Worm (Caenorhabditis elegans): ENCODE results near the gene R02D1.2.
A peak's percentile ranks its signal among the peaks of the same experiment; 100 is the strongest.

R02D1.2 gene

DNA sequence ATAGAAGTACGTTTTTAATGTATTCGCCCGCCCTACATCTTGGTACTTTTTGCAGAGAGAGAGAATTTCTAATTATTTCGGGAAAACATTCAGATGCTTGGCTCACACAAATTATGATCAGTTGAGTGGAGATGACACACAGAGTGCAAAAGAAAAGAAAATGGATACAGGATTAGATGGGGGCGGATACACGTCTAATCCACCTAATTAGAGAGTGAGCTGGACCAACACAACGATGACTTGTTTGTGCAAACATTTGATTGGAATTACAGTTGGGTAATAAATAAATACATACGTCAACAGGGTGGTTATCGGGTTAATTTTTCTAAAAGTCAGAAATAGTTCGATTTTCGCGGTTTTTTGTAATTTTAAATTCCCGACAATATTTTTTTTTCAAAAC is 36.5 kb upstream of the R02D1.2 start:
- TF ChIP-seq sma-9 (GFP tag; optimal IDR thresholded peaks at IDR 0.05) (no peak), sma-9 (tag; optimal IDR thresholded peaks at IDR 0.05) (no peak), unc-55 (GFP tag; optimal IDR thresholded peaks at IDR 0.05) (no peak), lsy-2 (tag; optimal IDR thresholded peaks at IDR 0.05) (no peak), nhr-21 (tag; optimal IDR thresholded peaks at IDR 0.05) (no peak), nhr-25 (tag; optimal IDR thresholded peaks at IDR 0.05) (no peak)

DNA sequence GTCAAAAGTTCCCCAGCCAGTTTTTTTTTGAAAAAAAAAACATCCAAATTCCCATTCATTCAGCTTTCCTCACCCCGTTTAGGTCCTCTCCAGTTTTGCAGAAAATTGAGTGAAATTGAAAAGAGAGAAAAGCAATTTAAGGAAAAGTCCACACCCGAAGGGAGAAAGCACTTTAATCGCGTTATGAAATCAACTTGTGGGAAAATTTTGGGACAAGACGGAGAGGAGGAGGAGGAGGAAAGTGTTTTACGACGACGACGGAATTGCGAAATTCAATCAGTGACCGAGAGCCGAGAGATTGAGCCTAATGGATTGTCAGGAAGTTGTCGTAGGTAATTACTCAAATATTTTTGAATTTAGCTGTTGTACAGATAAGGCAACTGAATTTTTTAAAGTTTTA is 34.8 kb upstream of the R02D1.2 start:
- TF ChIP-seq C34F6.9 (tag; optimal IDR thresholded peaks at IDR 0.05) (peak; percentile 13), peb-1 (tag; optimal IDR thresholded peaks at IDR 0.05) (no peak), blmp-1 (tag; optimal IDR thresholded peaks at IDR 0.05; ENCODE audit: insufficient read depth) (no peak), sma-9 (GFP tag; optimal IDR thresholded peaks at IDR 0.05) (peak; percentile 43), sma-9 (tag; optimal IDR thresholded peaks at IDR 0.05) (no peak), ama-1 (optimal IDR thresholded peaks at IDR 0.05) (no peak), nhr-23 (tag; optimal IDR thresholded peaks at IDR 0.05) (no peak), sma-3 (GFP tag; optimal IDR thresholded peaks at IDR 0.05) (no peak), nhr-21 (tag; optimal IDR thresholded peaks at IDR 0.05) (no peak), lsy-2 (tag; optimal IDR thresholded peaks at IDR 0.05) (peak in 1 of 2 experiments; percentile 20), R02D3.7 (tag; optimal IDR thresholded peaks at IDR 0.05) (no peak), ztf-4 (tag; optimal IDR thresholded peaks at IDR 0.05) (no peak), nhr-12 (tag; optimal IDR thresholded peaks at IDR 0.05) (no peak), mab-5 (tag; optimal IDR thresholded peaks at IDR 0.05) (no peak), nhr-11 (tag; optimal IDR thresholded peaks at IDR 0.05) (no peak), ceh-16 (tag; optimal IDR thresholded peaks at IDR 0.05) (no peak), nhr-129 (tag; optimal IDR thresholded peaks at IDR 0.05) (peak; percentile 13), sem-4 (tag; optimal IDR thresholded peaks at IDR 0.05) (peak; percentile 64), nhr-6 (tag; optimal IDR thresholded peaks at IDR 0.05) (no peak), egl-27 (tag; optimal IDR thresholded peaks at IDR 0.05) (peak; percentile 12)

DNA sequence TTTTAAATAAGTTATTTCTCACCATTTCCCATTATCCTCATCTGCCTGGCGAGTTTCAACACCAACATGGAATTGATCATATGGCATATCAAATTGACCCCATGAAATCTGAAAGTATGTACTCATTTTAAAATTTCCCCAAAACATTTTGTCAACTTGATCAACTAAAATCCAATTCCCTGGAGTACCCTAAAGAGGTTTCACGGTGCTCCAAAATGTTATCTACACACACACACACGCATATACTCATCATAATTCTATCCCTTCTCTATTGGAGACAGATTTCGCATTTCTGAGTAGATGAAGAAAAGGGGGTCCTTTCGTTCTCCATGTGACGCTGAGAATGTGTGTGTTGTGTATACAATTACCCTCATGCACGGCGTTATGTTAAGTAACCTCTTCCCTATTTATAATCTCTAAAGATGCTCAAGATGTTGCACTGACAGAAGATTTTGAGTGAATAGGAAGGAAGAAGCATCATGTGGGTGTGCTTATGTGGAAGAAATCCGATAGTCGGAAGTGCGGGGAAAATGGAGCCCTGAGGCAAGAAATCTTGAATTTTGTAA is 33.5 kb upstream of the R02D1.2 start:
- TF ChIP-seq blmp-1 (tag; optimal IDR thresholded peaks at IDR 0.05; ENCODE audit: insufficient read depth) (no peak), nhr-77 (tag; optimal IDR thresholded peaks at IDR 0.05) (no peak), lin-39 (tag; optimal IDR thresholded peaks at IDR 0.05) (no peak), nhr-11 (tag; optimal IDR thresholded peaks at IDR 0.05) (no peak), nhr-237 (tag; optimal IDR thresholded peaks at IDR 0.05) (no peak), dmd-4 (tag; optimal IDR thresholded peaks at IDR 0.05) (no peak), nhr-25 (tag; optimal IDR thresholded peaks at IDR 0.05) (no peak)

ce11 chrV:4346799-4347198 is 24.2 kb upstream of the R02D1.2 start, which contains the start of gene mcm-7:
mcm-7 (plus strand) TSS chrV:4347166.
- TF ChIP-seq ztf-4 (tag; optimal IDR thresholded peaks at IDR 0.05) (no peak), nhr-25 (tag; optimal IDR thresholded peaks at IDR 0.05) (peak; percentile 40), ztf-11 (tag; optimal IDR thresholded peaks at IDR 0.05) (no peak), R02D3.7 (tag; optimal IDR thresholded peaks at IDR 0.05) (no peak), nhr-237 (tag; optimal IDR thresholded peaks at IDR 0.05) (no peak), dmd-4 (tag; optimal IDR thresholded peaks at IDR 0.05) (no peak), elt-1 (tag; optimal IDR thresholded peaks at IDR 0.05) (no peak), nhr-6 (tag; optimal IDR thresholded peaks at IDR 0.05) (no peak), ztf-1 (GFP tag; conservative IDR thresholded peaks at IDR 0.05) (no peak), lsy-2 (tag; optimal IDR thresholded peaks at IDR 0.05) (peak; percentile 24 to 79), mdl-1 (tag; optimal IDR thresholded peaks at IDR 0.05) (no peak), C34F6.9 (tag; optimal IDR thresholded peaks at IDR 0.05) (peak; percentile 64), lin-13 (GFP tag; optimal IDR thresholded peaks at IDR 0.05) (peak; percentile 47), mab-5 (tag; optimal IDR thresholded peaks at IDR 0.05) (no peak), unc-39 (tag; optimal IDR thresholded peaks at IDR 0.05) (no peak), sma-3 (GFP tag; optimal IDR thresholded peaks at IDR 0.05) (peak; percentile 35), blmp-1 (tag; optimal IDR thresholded peaks at IDR 0.05; ENCODE audit: insufficient read depth) (no peak), nhr-129 (tag; optimal IDR thresholded peaks at IDR 0.05) (peak; percentile 72), aly-2 (tag; optimal IDR thresholded peaks at IDR 0.05) (no peak), peb-1 (tag; optimal IDR thresholded peaks at IDR 0.05) (no peak), lin-39 (tag; optimal IDR thresholded peaks at IDR 0.05) (no peak), gmeb-1 (tag; optimal IDR thresholded peaks at IDR 0.05) (peak; percentile 91), sem-4 (tag; optimal IDR thresholded peaks at IDR 0.05) (no peak), ama-1 (optimal IDR thresholded peaks at IDR 0.05) (peak; percentile 1), F13H6.1 (tag; optimal IDR thresholded peaks at IDR 0.05) (peak; percentile 9), alr-1 (tag; optimal IDR thresholded peaks at IDR 0.05) (no peak), nhr-23 (tag; optimal IDR thresholded peaks at IDR 0.05) (no peak), fos-1 (tag; optimal IDR thresholded peaks at IDR 0.05) (no peak), nhr-21 (tag; optimal IDR thresholded peaks at IDR 0.05) (no peak), zag-1 (tag; optimal IDR thresholded peaks at IDR 0.05) (no peak), lin-11 (tag; optimal IDR thresholded peaks at IDR 0.05) (peak; percentile 65), nhr-10 (tag; optimal IDR thresholded peaks at IDR 0.05) (no peak), ceh-82 (tag; optimal IDR thresholded peaks at IDR 0.05) (no peak), snpc-4 (tag; optimal IDR thresholded peaks at IDR 0.05) (no peak), nhr-11 (tag; optimal IDR thresholded peaks at IDR 0.05) (no peak), elt-3 (tag; optimal IDR thresholded peaks at IDR 0.05) (no peak), skn-1 (tag; optimal IDR thresholded peaks at IDR 0.05) (no peak), crh-2 (tag; optimal IDR thresholded peaks at IDR 0.05) (peak; percentile 73), nhr-77 (tag; optimal IDR thresholded peaks at IDR 0.05) (no peak)
